Fruit fly (Drosophila melanogaster): ENCODE measurements around the gene MESR3.

DNA sequence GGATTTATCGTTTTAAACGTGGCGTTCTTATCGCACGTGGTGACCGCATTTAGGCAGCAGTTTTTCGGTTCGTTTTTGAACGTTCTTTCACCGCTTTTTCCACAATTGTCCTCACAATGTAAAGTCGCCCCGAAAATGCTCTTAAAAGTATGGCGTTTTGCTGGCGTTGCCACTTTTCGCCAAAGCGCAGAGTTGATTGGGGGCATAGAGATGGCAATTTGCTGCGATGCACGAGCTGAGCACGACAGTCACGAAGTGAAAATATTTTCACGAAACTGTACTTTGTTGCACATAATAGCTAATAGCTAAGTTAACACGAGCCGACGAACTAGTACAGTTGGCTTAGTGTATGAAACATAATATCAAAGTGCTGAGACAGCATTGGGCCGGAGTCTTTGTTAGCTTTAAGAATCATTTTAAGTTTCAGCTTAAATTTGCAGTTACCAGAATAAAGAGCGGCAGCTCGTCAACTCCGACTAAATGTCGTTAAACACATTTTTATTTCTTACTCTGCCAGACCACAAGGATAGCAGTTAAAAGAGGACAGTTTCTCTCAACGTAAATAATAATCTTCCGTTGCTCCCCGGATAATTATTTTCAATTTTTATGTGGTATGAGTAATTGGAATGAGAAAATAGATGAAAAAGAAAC lies 71.7 kb downstream of the MESR3 start, which contains the start of gene msl-1:
- TF ChIP-seq Dll (optimal IDR thresholded peaks at IDR 0.05) = no peak
- no peak for TF ChIP-seq usp (GFP tag; optimal IDR thresholded peaks at IDR 0.05)
- TF ChIP-seq psq (optimal IDR thresholded peaks at IDR 0.05) = no peak
